Fruit fly (Drosophila melanogaster) whole organism, wandering third instar larva: Measurements from ENCODE around the gene Acf.

ENCODE experiments used
- Abd-B ChIP-seq: fragments of >200 bp; optimal IDR thresholded peaks from 2 replicates; lab custom pipeline; 2017; ENCODE audit warnings: missing biosample characterization, missing genetic modification characterization
- CG32264 ChIP-seq: fragments of 200-800 bp; sonication (Bioruptor generic); optimal IDR thresholded peaks from 2 replicates; lab custom pipeline; 2016; ENCODE audit warnings: missing biosample characterization, missing genetic modification characterization
- Dif ChIP-seq: fragments of 200-275, 200-300 bp; sonication (Bioruptor generic); optimal IDR thresholded peaks from 2 replicates; lab custom pipeline; 2018; ENCODE audit warnings: missing biosample characterization, missing genetic modification characterization; ENCODE audit not compliant: partially characterized antibody
- Hr83 ChIP-seq: fragments of 200-300 bp; sonication (Bioruptor generic); optimal IDR thresholded peaks from 2 replicates; lab custom pipeline; 2016; ENCODE audit warnings: missing biosample characterization, mild to moderate bottlenecking, missing genetic modification characterization, moderate library complexity; ENCODE audit not compliant: poor library complexity, severe bottlenecking
- Mio ChIP-seq: sonication (Bioruptor generic); optimal IDR thresholded peaks from 2 replicates; lab custom pipeline; 2016; ENCODE audit warnings: missing biosample characterization, missing genetic modification characterization
- Myc ChIP-seq: fragments of >200 bp; optimal IDR thresholded peaks from 2 replicates; lab custom pipeline; 2017
- lola ChIP-seq: fragments of >200 bp; optimal IDR thresholded peaks from 2 replicates; lab custom pipeline; 2017; ENCODE audit warnings: missing biosample characterization, missing genetic modification characterization
- rgr ChIP-seq: fragments of 200-800 bp; sonication (Bioruptor generic); optimal IDR thresholded peaks from 3 replicates; lab custom pipeline; 2016; ENCODE audit warnings: missing biosample characterization, mild to moderate bottlenecking, missing genetic modification characterization
- sv ChIP-seq: fragments of 200-800 bp; sonication (Bioruptor generic); optimal IDR thresholded peaks from 3 replicates; lab custom pipeline; 2016; ENCODE audit warnings: missing biosample characterization, missing genetic modification characterization

DNA sequence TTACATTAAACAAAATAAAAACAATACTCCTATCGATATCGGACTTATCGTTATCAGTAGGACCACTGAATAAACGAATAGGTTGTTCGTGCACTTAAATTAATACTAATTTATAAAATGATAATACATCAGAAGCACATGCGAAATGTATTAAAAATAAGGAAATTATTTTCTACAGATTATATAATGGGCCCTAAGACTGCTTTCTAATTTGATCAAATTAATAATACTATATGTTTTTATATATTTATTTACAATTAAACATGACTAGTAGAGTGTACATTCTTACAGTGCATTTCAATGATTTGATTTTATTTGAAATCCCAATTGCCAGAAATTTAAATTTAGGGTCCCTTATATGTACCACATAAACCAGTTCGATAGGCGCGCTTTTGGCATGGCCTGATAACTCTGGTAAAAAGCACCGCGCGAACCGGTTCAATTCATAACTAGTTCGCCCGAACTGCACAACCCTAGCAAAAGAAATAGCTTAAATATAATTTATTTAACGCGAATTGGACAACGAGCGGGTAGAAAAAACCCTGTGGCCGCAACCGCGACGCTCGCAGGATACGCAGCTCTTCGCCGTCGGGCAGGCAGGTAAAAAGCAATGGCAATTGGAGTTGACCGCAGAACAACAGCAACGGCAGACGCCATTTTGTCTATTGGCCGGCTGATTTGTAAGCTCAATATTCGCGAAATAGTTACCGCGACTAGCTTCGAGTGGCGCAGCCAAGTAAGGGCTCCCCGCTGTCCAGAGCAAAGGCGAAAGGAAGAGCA lies 17.0 kb upstream of the Acf start, which contains the start of the genes CG2126 and faf:
- TF ChIP-seq Abd-B: no peak
- peak; percentile 60 for TF ChIP-seq rgr (GFP tag; lab: Kevin White, UChicago)
- no peak for TF ChIP-seq lola (GFP tag; lab: Kevin White, UChicago)
- TF ChIP-seq Hr83 (GFP tag; lab: Kevin White, UChicago): peak; percentile 73
- TF ChIP-seq Myc (lab: Kevin White, UChicago): no peak
- no peak for TF ChIP-seq Dif
- no peak for TF ChIP-seq CG32264
- TF ChIP-seq Mio: no peak
- peak; percentile 50 for TF ChIP-seq sv (GFP tag; lab: Kevin White, UChicago)
